Fruit fly (Drosophila melanogaster): ENCODE results near the gene mthl11.

DNA sequence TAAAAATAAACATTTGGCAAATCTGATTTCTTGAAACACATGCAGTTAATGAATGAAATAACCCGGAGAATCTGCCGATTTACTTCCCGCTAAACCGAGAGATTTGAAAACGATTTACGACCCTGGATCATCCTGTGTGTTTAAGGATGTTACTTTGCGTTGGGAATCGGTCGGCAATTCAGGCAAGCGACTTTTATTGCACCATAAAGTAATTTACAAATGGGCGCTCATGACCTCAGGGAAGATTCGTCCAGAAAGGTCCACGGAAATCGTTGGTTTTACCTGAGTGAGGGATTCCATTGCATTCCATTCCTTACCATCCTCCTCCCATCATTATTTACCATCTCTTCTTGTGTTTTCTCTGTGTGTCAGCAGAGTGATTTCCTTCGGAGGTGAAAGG is 48.0 kb upstream of the mthl11 start:
- TF ChIP-seq Met (GFP tag; optimal IDR thresholded peaks at IDR 0.05) (no peak), CG6854 (GFP tag; optimal IDR thresholded peaks at IDR 0.05) (no peak), CG8632 (GFP tag; optimal IDR thresholded peaks at IDR 0.05) (no peak), achi (GFP tag; optimal IDR thresholded peaks at IDR 0.05) (no peak), topi (GFP tag; optimal IDR thresholded peaks at IDR 0.05) (no peak), dsx (GFP tag; optimal IDR thresholded peaks at IDR 0.05; ENCODE audit: poor library complexity, severe bottlenecking) (no peak), Hr39 (GFP tag; optimal IDR thresholded peaks at IDR 0.05) (no peak), CG7368 (GFP tag; optimal IDR thresholded peaks at IDR 0.05) (no peak), Ets21C (GFP tag; optimal IDR thresholded peaks at IDR 0.05) (no peak), CG4318 (GFP tag; optimal IDR thresholded peaks at IDR 0.05) (no peak), acj6 (GFP tag; optimal IDR thresholded peaks at IDR 0.05) (no peak), esn (GFP tag; optimal IDR thresholded peaks at IDR 0.05) (no peak), Blimp-1 (GFP tag; optimal IDR thresholded peaks at IDR 0.05) (no peak), fd59A (GFP tag; optimal IDR thresholded peaks at IDR 0.05) (no peak)

All from whole organism, prepupa.